Worm (Caenorhabditis elegans): Measurements from ENCODE around the gene K09C6.10.

- TF ChIP-seq klf-2 (GFP tag; conservative IDR thresholded peaks at IDR 0.05) (no peak), ztf-23 (GFP tag; IDR thresholded peaks at IDR 0.05) (no peak), cog-1 (tag; optimal IDR thresholded peaks at IDR 0.05) (no peak), med-1 (GFP tag; optimal IDR thresholded peaks at IDR 0.05; ENCODE audit: insufficient read depth) (no peak), ztf-29 (GFP tag; IDR thresholded peaks at IDR 0.05) (no peak), ref-1 (GFP tag; conservative IDR thresholded peaks at IDR 0.05) (no peak)
Measured at ce11 chrV:803472-803871, 35.7 kb upstream of the K09C6.10 start.
